Worm (Caenorhabditis elegans) whole organism, L4 larva: ENCODE data around the gene srab-2.

Experiments used
- D1046.2 ChIP-seq: fragments of 200-800 bp; sonication (Bioruptor generic); IDR thresholded peaks from 2 replicates; pipeline ENCODE4 v1.3.6; 2022; ENCODE audit warnings: missing genetic modification characterization, missing compliant biosample characterization
- F37D6.2 ChIP-seq: sonication (generic microtip); optimal IDR thresholded peaks from 2 replicates; lab custom pipeline; 2016; ENCODE audit warnings: mild to moderate bottlenecking, missing genetic modification characterization, missing compliant biosample characterization
- ZK337.2 ChIP-seq: fragments of 200-800 bp; sonication (Bioruptor generic); IDR thresholded peaks from 2 replicates; pipeline ENCODE4 v1.3.6; 2022; ENCODE audit warnings: missing genetic modification reagents, missing genetic modification characterization, missing compliant biosample characterization
- aly-2 ChIP-seq: sonication (generic microtip); optimal IDR thresholded peaks from 2 replicates; lab custom pipeline; 2018; ENCODE audit warnings: missing biosample characterization, missing genetic modification characterization
- ama-1 ChIP-seq: fragments of 150-350 bp; optimal IDR thresholded peaks from 2 replicates; lab custom pipeline; 2014; ENCODE audit warnings: inconsistent platforms, mixed read lengths
- attf-4 ChIP-seq: sonication (generic microtip); optimal IDR thresholded peaks from 3 replicates; lab custom pipeline; 2017; ENCODE audit warnings: missing biosample characterization, missing genetic modification characterization
- ceh-44 ChIP-seq: fragments of 200-800 bp; sonication (Bioruptor generic); IDR thresholded peaks from 2 replicates; pipeline ENCODE4 v1.3.6; 2022; ENCODE audit warnings: missing genetic modification reagents, missing genetic modification characterization, missing compliant biosample characterization
- ceh-62 ChIP-seq: sonication (generic microtip); optimal IDR thresholded peaks from 2 replicates; lab custom pipeline; 2017; ENCODE audit warnings: missing biosample characterization, missing genetic modification characterization
- daf-19 ChIP-seq: fragments of 200-800 bp; sonication (Bioruptor generic); conservative IDR thresholded peaks from 2 replicates; pipeline ENCODE4 v1.3.6; 2022; ENCODE audit warnings: missing genetic modification characterization, missing compliant biosample characterization
- dmd-6 ChIP-seq: fragments of 200-800 bp; sonication (Bioruptor generic); IDR thresholded peaks from 2 replicates; pipeline ENCODE4 v1.3.6; 2022; ENCODE audit warnings: missing genetic modification reagents, missing genetic modification characterization, missing compliant biosample characterization
- dve-1 ChIP-seq: sonication (generic microtip); optimal IDR thresholded peaks from 2 replicates; lab custom pipeline; 2017; ENCODE audit warnings: antibody characterized with exemption, mild to moderate bottlenecking, missing genetic modification characterization, missing compliant biosample characterization; ENCODE audit not compliant: insufficient read depth
- egl-27 ChIP-seq: sonication (generic microtip); optimal IDR thresholded peaks from 3 replicates; lab custom pipeline; 2017; ENCODE audit warnings: missing biosample characterization, missing genetic modification reagents, missing genetic modification characterization
- fkh-10 ChIP-seq: fragments of 150-350 bp; optimal IDR thresholded peaks from 2 replicates; lab custom pipeline; 2014; ENCODE audit warnings: missing biosample characterization, missing genetic modification reagents, missing genetic modification characterization
- hlh-11 ChIP-seq: fragments of 200-800 bp; sonication (Bioruptor generic); optimal IDR thresholded peaks from 2 replicates; lab custom pipeline; 2018; ENCODE audit warnings: mild to moderate bottlenecking, missing genetic modification characterization, missing compliant biosample characterization
- jun-1 ChIP-seq: fragments of 150-350 bp; optimal IDR thresholded peaks from 2 replicates; lab custom pipeline; 2014; ENCODE audit warnings: missing biosample characterization, missing genetic modification reagents, missing genetic modification characterization
- lin-1 ChIP-seq: fragments of 200-800 bp; sonication (Bioruptor generic); IDR thresholded peaks from 2 replicates; pipeline ENCODE4 v1.3.6; 2022; ENCODE audit warnings: missing genetic modification reagents, missing genetic modification characterization, missing compliant biosample characterization
- lin-15B ChIP-seq: fragments of 150-350 bp; sonication (generic microtip); optimal IDR thresholded peaks from 3 replicates; lab custom pipeline; 2014; ENCODE audit warnings: missing biosample characterization, missing genetic modification characterization
- lin-29 ChIP-seq: fragments of 200-800 bp; sonication (Bioruptor generic); IDR thresholded peaks from 2 replicates; pipeline ENCODE4 v1.3.6; 2022; ENCODE audit warnings: missing genetic modification reagents, missing genetic modification characterization, missing compliant biosample characterization
- lin-38 ChIP-seq: fragments of 200-800 bp; sonication (Bioruptor generic); IDR thresholded peaks from 2 replicates; pipeline ENCODE4 v1.3.6; 2022; ENCODE audit warnings: missing genetic modification reagents, missing genetic modification characterization, missing compliant biosample characterization
- lir-3 ChIP-seq: sonication (generic microtip); optimal IDR thresholded peaks from 2 replicates; lab custom pipeline; 2016; ENCODE audit warnings: mild to moderate bottlenecking, missing genetic modification characterization, missing compliant biosample characterization
- mdl-1 ChIP-seq, 2 experiments: fragments of 150-350 bp in 1 of 2; sonication (generic microtip) in 1 of 2; optimal IDR thresholded peaks; 2 replicates each; lab custom pipeline; 2014 to 2017; ENCODE audit warnings: missing biosample characterization in 2 of 2, missing genetic modification characterization in 2 of 2
- mes-2 ChIP-seq: sonication (generic microtip); optimal IDR thresholded peaks from 2 replicates; lab custom pipeline; 2016; ENCODE audit warnings: missing genotype, mild to moderate bottlenecking, missing genetic modification characterization, missing compliant biosample characterization; ENCODE audit not compliant: poor library complexity, severe bottlenecking
- nhr-10 ChIP-seq: fragments of 150-350 bp; optimal IDR thresholded peaks from 2 replicates; lab custom pipeline; 2014; ENCODE audit warnings: missing biosample characterization, missing genetic modification characterization
- nhr-102 ChIP-seq: sonication (generic microtip); optimal IDR thresholded peaks from 2 replicates; lab custom pipeline; 2016; ENCODE audit warnings: mild to moderate bottlenecking, missing genetic modification characterization, moderate library complexity, missing compliant biosample characterization
- nhr-11 ChIP-seq: fragments of 150-350 bp; optimal IDR thresholded peaks from 2 replicates; lab custom pipeline; 2014; ENCODE audit warnings: missing biosample characterization, missing genetic modification characterization
- nhr-111 ChIP-seq: fragments of 200-800 bp; sonication (Bioruptor generic); optimal IDR thresholded peaks from 2 replicates; lab custom pipeline; 2018; ENCODE audit warnings: mild to moderate bottlenecking, missing genetic modification characterization, missing compliant biosample characterization
- nhr-25 ChIP-seq: sonication (generic microtip); optimal IDR thresholded peaks from 2 replicates; lab custom pipeline; 2017; ENCODE audit warnings: missing genetic modification characterization, mild to moderate bottlenecking, missing compliant biosample characterization, antibody characterized with exemption, moderate library complexity, borderline replicate concordance; ENCODE audit not compliant: insufficient read depth
- nhr-28 ChIP-seq: fragments of 150-350 bp; optimal IDR thresholded peaks from 2 replicates; lab custom pipeline; 2014; ENCODE audit warnings: missing biosample characterization, missing genetic modification characterization
- nhr-6 ChIP-seq: fragments of 150-350 bp; optimal IDR thresholded peaks from 2 replicates; lab custom pipeline; 2014; ENCODE audit warnings: missing biosample characterization, missing genetic modification characterization
- nhr-76 ChIP-seq: fragments of 150-350 bp; optimal IDR thresholded peaks from 2 replicates; lab custom pipeline; 2014; ENCODE audit warnings: missing biosample characterization, missing genetic modification characterization
- nhr-77 ChIP-seq: fragments of 150-350 bp; optimal IDR thresholded peaks from 2 replicates; lab custom pipeline; 2014; ENCODE audit warnings: missing biosample characterization, missing genetic modification characterization
- pha-4 ChIP-seq, 2 experiments: fragments of 150-350 bp in 1 of 2; fragments of 200-800 bp in 1 of 2; sonication (Bioruptor generic) in 1 of 2; IDR thresholded peaks in 1 of 2; optimal IDR thresholded peaks in 1 of 2; 2 replicates each; pipeline versions ENCODE4 v1.3.6 to Lab custom; 2014 to 2022; ENCODE audit warnings: missing genetic modification characterization in 2 of 2, missing genetic modification reagents in 2 of 2, missing biosample characterization in 1 of 2, missing compliant biosample characterization in 1 of 2
- spr-1 ChIP-seq: sonication (generic microtip); optimal IDR thresholded peaks from 2 replicates; lab custom pipeline; 2016; ENCODE audit warnings: mild to moderate bottlenecking, missing genetic modification characterization, missing compliant biosample characterization
- spr-3 ChIP-seq: fragments of 200-800 bp; sonication (Bioruptor generic); optimal IDR thresholded peaks from 2 replicates; lab custom pipeline; 2018; ENCODE audit warnings: mild to moderate bottlenecking, missing genetic modification characterization, missing compliant biosample characterization
- tag-97 ChIP-seq: fragments of 200-800 bp; sonication (Bioruptor generic); IDR thresholded peaks from 2 replicates; pipeline ENCODE4 v1.3.6; 2022; ENCODE audit warnings: missing genetic modification characterization, missing compliant biosample characterization
- tra-1 ChIP-seq: fragments of 200-800 bp; sonication (Bioruptor generic); IDR thresholded peaks from 2 replicates; pipeline ENCODE4 v1.3.6; 2022; ENCODE audit warnings: missing genetic modification reagents, missing genetic modification characterization, missing compliant biosample characterization
- unc-39 ChIP-seq: sonication (generic microtip); optimal IDR thresholded peaks from 2 replicates; lab custom pipeline; 2017; ENCODE audit warnings: missing biosample characterization, missing genetic modification characterization
- vab-7 ChIP-seq: fragments of 200-800 bp; sonication (Bioruptor generic); IDR thresholded peaks from 2 replicates; pipeline ENCODE4 v1.3.6; 2022; ENCODE audit warnings: missing genetic modification reagents, missing genetic modification characterization, missing compliant biosample characterization
- zag-1 ChIP-seq: fragments of 150-350 bp; optimal IDR thresholded peaks from 2 replicates; lab custom pipeline; 2014; ENCODE audit warnings: missing biosample characterization, missing genetic modification characterization
- ztf-7 ChIP-seq: fragments of 150-350 bp; optimal IDR thresholded peaks from 2 replicates; lab custom pipeline; 2014; ENCODE audit warnings: missing biosample characterization, missing genetic modification characterization

srab-2 gene

ce11 chrV:5064761-5065421 lies 39.9 kb downstream of the srab-2 start, which contains the start of gene mlk-1 (continued):
- TF ChIP-seq jun-1 (tag; lab: Kevin White, UChicago) (no peak), ama-1 (lab: Kevin White, UChicago) (no peak), tag-97 (GFP tag; lab: Robert Waterston, UW) (no peak), F37D6.2 (tag; lab: Kevin White, UChicago) (peak; percentile 32), ztf-7 (no peak), lir-3 (tag; lab: Kevin White, UChicago) (no peak), ZK337.2 (GFP tag; lab: Robert Waterston, UW) (no peak), hlh-11 (tag; lab: Kevin White, UChicago) (peak; percentile 77), ceh-62 (tag; lab: Kevin White, UChicago) (no peak), spr-1 (tag; lab: Kevin White, UChicago) (peak; percentile 12), nhr-10 (tag; lab: Kevin White, UChicago) (peak; percentile 36), mdl-1 (tag; optimal IDR thresholded peaks at IDR 0.05; lab: Kevin White, UChicago) (peak in 1 of 2 experiments; percentile 95), fkh-10 (GFP tag; lab: Kevin White, UChicago) (peak; percentile 63), attf-4 (tag; lab: Kevin White, UChicago) (no peak), nhr-6 (tag; lab: Kevin White, UChicago) (peak; percentile 40), lin-29 (GFP tag; lab: Robert Waterston, UW) (no peak), unc-39 (no peak), nhr-28 (tag; lab: Kevin White, UChicago) (peak; percentile 88), nhr-11 (tag; lab: Kevin White, UChicago) (peak; percentile 85), nhr-102 (tag; lab: Kevin White, UChicago) (no peak), dve-1 (tag; lab: Kevin White, UChicago) (peak; percentile 62), lin-38 (GFP tag; lab: Robert Waterston, UW) (no peak), lin-15B (tag; lab: Kevin White, UChicago) (no peak), nhr-77 (tag; lab: Kevin White, UChicago) (peak; percentile 28), pha-4 (GFP tag; IDR thresholded peaks at IDR 0.05; lab: Robert Waterston, UW) (no peak), pha-4 (tag; optimal IDR thresholded peaks at IDR 0.05; lab: Kevin White, UChicago) (no peak), egl-27 (tag; lab: Kevin White, UChicago) (no peak), nhr-111 (GFP tag; lab: Kevin White, UChicago) (no peak), D1046.2 (GFP tag; lab: Robert Waterston, UW) (no peak), spr-3 (GFP tag; lab: Kevin White, UChicago) (no peak), nhr-76 (tag; lab: Kevin White, UChicago) (no peak), nhr-25 (tag; lab: Kevin White, UChicago) (peak; percentile 60), lin-1 (0 out of 2 replicates have a peak, but pooled peaks have one; percentile 18), vab-7 (no peak), aly-2 (tag; lab: Kevin White, UChicago) (no peak), ceh-44 (GFP tag; lab: Robert Waterston, UW) (no peak), zag-1 (tag; lab: Kevin White, UChicago) (no peak), dmd-6 (GFP tag; lab: Robert Waterston, UW) (peak; percentile 70), daf-19 (GFP tag; lab: Robert Waterston, UW) (no peak), tra-1 (no peak; the same call in 1 of the 2 replicates), mes-2 (peak; percentile 34)

- TF ChIP-seq jun-1 (tag; lab: Kevin White, UChicago) (no peak), ama-1 (lab: Kevin White, UChicago) (no peak)
These were observed 51.5 kb downstream of the srab-2 start, which contains the start of gene cwp-4 for ce11 chrV:5053335-5053734. Gene cwp-4 (plus strand): TSS chrV:5053635.
